Worm (Caenorhabditis elegans): ENCODE results near the gene msp-79.

DNA sequence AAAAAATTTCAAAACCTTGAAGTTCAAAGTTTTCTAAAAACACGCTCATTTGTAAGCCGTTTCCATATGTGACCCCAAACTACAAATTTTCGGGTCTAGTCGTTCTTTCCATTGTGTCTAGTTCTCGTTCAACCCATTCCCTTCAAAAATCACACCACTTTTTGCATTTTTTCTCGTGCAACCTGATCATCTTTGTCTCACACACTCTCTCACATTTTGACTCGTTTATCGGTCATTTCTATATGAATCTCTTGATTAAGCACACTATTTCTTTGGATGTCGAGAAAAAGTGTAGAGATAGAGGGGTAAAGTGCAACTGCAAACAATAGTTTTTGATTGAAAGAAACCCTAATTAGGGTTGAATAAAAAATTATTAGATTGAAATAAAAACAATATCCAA, 36.6 kb upstream of the msp-79 start:
- TF ChIP-seq elt-2 (tag; optimal IDR thresholded peaks at IDR 0.05), result peak; percentile 64
- TF ChIP-seq zag-1 (tag; optimal IDR thresholded peaks at IDR 0.05), result no peak
- no peak for TF ChIP-seq snpc-4 (tag; optimal IDR thresholded peaks at IDR 0.05)
- TF ChIP-seq sptf-1 (tag; optimal IDR thresholded peaks at IDR 0.05), result no peak
- peak; percentile 62 for TF ChIP-seq aly-2 (tag; optimal IDR thresholded peaks at IDR 0.05)
- TF ChIP-seq ceh-88 (GFP tag; IDR thresholded peaks at IDR 0.05), result no peak
- TF ChIP-seq alr-1 (tag; optimal IDR thresholded peaks at IDR 0.05; ENCODE audit: borderline replicate concordance), result no peak
- peak; percentile 15 for TF ChIP-seq lin-13 (GFP tag; optimal IDR thresholded peaks at IDR 0.05)
- TF ChIP-seq nhr-77 (tag; optimal IDR thresholded peaks at IDR 0.05), result peak; percentile 38
- no peak for TF ChIP-seq unc-130 (tag; optimal IDR thresholded peaks at IDR 0.05)
- no peak for TF ChIP-seq nhr-28 (tag; optimal IDR thresholded peaks at IDR 0.05)

Measured in whole organism, L1 larva.